Worm (Caenorhabditis elegans) whole organism, L1 larva: Measurements from ENCODE around the gene C06B3.6.

Experiments used
- C16A3.4 ChIP-seq: fragments of 150-350 bp; optimal IDR thresholded peaks from 2 replicates; lab custom pipeline; 2014; ENCODE audit warnings: missing biosample characterization, missing genetic modification characterization
- Y116A8C.19 ChIP-seq: sonication (generic microtip); optimal IDR thresholded peaks from 2 replicates; lab custom pipeline; 2016; ENCODE audit warnings: missing compliant biosample characterization, missing genetic modification characterization, borderline replicate concordance
- aha-1 ChIP-seq: fragments of 150-350 bp; optimal IDR thresholded peaks from 2 replicates; lab custom pipeline; 2014; ENCODE audit warnings: missing biosample characterization, missing genetic modification characterization
- blmp-1 ChIP-seq: fragments of 150-350 bp; optimal IDR thresholded peaks from 2 replicates; lab custom pipeline; 2014; ENCODE audit warnings: missing biosample characterization, missing genetic modification characterization
- ceh-63 ChIP-seq: fragments of 200-800 bp; sonication (Bioruptor generic); optimal IDR thresholded peaks from 2 replicates; lab custom pipeline; 2018; ENCODE audit warnings: mild to moderate bottlenecking, missing genetic modification characterization, missing compliant biosample characterization
- ceh-8 ChIP-seq: fragments of 200-800 bp; sonication (Bioruptor generic); optimal IDR thresholded peaks from 2 replicates; lab custom pipeline; 2018; ENCODE audit warnings: mild to moderate bottlenecking, missing genetic modification characterization, moderate library complexity, missing compliant biosample characterization
- ceh-88 ChIP-seq: fragments of 200-800 bp; sonication (Bioruptor generic); IDR thresholded peaks from 2 replicates; pipeline ENCODE4 v1.3.6; 2022; ENCODE audit warnings: missing genetic modification characterization, missing compliant biosample characterization
- ceh-90 ChIP-seq: sonication (generic microtip); optimal IDR thresholded peaks from 2 replicates; lab custom pipeline; 2016; ENCODE audit warnings: missing genetic modification characterization, missing compliant biosample characterization
- ces-1 ChIP-seq: fragments of 150-350 bp; optimal IDR thresholded peaks from 2 replicates; lab custom pipeline; 2014; ENCODE audit warnings: missing biosample characterization, missing genetic modification reagents, missing genetic modification characterization
- dpl-1 ChIP-seq, 3 experiments: fragments of 150-350 bp in 2 of 3; sonication (generic microtip) in 1 of 3; optimal IDR thresholded peaks; 2 replicates each; lab custom pipeline; 2014 to 2017; ENCODE audit warnings: missing biosample characterization in 3 of 3, missing genetic modification characterization in 3 of 3, missing genetic modification reagents in 3 of 3
- dsc-1 ChIP-seq: sonication (generic microtip); optimal IDR thresholded peaks from 2 replicates; lab custom pipeline; 2016; ENCODE audit warnings: mild to moderate bottlenecking, missing genetic modification characterization, missing compliant biosample characterization
- efl-3 ChIP-seq: fragments of 200-800 bp; sonication (Bioruptor generic); optimal IDR thresholded peaks from 2 replicates; lab custom pipeline; 2018; ENCODE audit warnings: mild to moderate bottlenecking, missing genetic modification characterization, missing compliant biosample characterization
- egl-13 ChIP-seq: sonication (generic microtip); optimal IDR thresholded peaks from 2 replicates; lab custom pipeline; 2016; ENCODE audit warnings: missing genotype, missing genetic modification reagents, missing genetic modification characterization, missing compliant biosample characterization
- elt-2 ChIP-seq: sonication (generic microtip); optimal IDR thresholded peaks from 2 replicates; lab custom pipeline; 2016; ENCODE audit warnings: missing genetic modification characterization, mild to moderate bottlenecking, inconsistent platforms, missing compliant biosample characterization, missing genetic modification reagents
- elt-3 ChIP-seq, 6 experiments: fragments of 150-350 bp in 1 of 6; sonication (generic microtip); optimal IDR thresholded peaks; 2 replicates each; lab custom pipeline; 2017 to 2018; ENCODE audit warnings: missing biosample characterization in 6 of 6, missing genetic modification characterization in 6 of 6, inconsistent platforms in 1 of 6
- ets-5 ChIP-seq: fragments of 200-800 bp; sonication (Bioruptor generic); IDR thresholded peaks from 2 replicates; pipeline ENCODE4 v1.3.6; 2022; ENCODE audit warnings: missing genetic modification characterization, missing compliant biosample characterization
- fkh-10 ChIP-seq: sonication (generic microtip); optimal IDR thresholded peaks from 2 replicates; lab custom pipeline; 2017; ENCODE audit warnings: missing biosample characterization, missing genetic modification reagents, missing genetic modification characterization
- hlh-4 ChIP-seq: sonication (generic microtip); optimal IDR thresholded peaks from 2 replicates; lab custom pipeline; 2016; ENCODE audit warnings: mild to moderate bottlenecking, missing genetic modification characterization, missing compliant biosample characterization
- irx-1 ChIP-seq: sonication (generic microtip); optimal IDR thresholded peaks from 2 replicates; lab custom pipeline; 2016; ENCODE audit warnings: missing genetic modification characterization, missing compliant biosample characterization
- jun-1 ChIP-seq: fragments of 150-350 bp; optimal IDR thresholded peaks from 2 replicates; lab custom pipeline; 2014; ENCODE audit warnings: missing biosample characterization, missing genetic modification reagents, missing genetic modification characterization
- lin-13 ChIP-seq: fragments of 150-350 bp; optimal IDR thresholded peaks from 2 replicates; lab custom pipeline; 2014; ENCODE audit warnings: missing biosample characterization, missing genetic modification reagents, missing genetic modification characterization
- lin-15B ChIP-seq: fragments of 150-350 bp; sonication (generic microtip); optimal IDR thresholded peaks from 3 replicates; lab custom pipeline; 2014; ENCODE audit warnings: missing biosample characterization, missing genetic modification characterization
- lin-35 ChIP-seq, 2 experiments: fragments of 150-350 bp; optimal IDR thresholded peaks; 2 replicates each; lab custom pipeline; 2014; ENCODE audit warnings: missing biosample characterization in 2 of 2, missing genetic modification characterization in 2 of 2, missing genetic modification reagents in 2 of 2
- lir-3 ChIP-seq: sonication (generic microtip); optimal IDR thresholded peaks from 2 replicates; lab custom pipeline; 2016; ENCODE audit warnings: mild to moderate bottlenecking, missing genetic modification characterization, moderate library complexity, missing compliant biosample characterization; ENCODE audit not compliant: poor library complexity
- mdl-1 ChIP-seq, 2 experiments: fragments of 150-350 bp; optimal IDR thresholded peaks; 2 replicates each; lab custom pipeline; 2014 to 2017; ENCODE audit warnings: missing biosample characterization in 2 of 2, missing genetic modification characterization in 2 of 2, inconsistent platforms in 1 of 2
- mef-2 ChIP-seq: fragments of 150-350 bp; optimal IDR thresholded peaks from 2 replicates; lab custom pipeline; 2014; ENCODE audit warnings: missing biosample characterization, missing genetic modification characterization
- mep-1 ChIP-seq: fragments of 150-350 bp; optimal IDR thresholded peaks from 2 replicates; lab custom pipeline; 2014; ENCODE audit warnings: missing biosample characterization, missing genetic modification characterization
- nhr-12 ChIP-seq: sonication (generic microtip); optimal IDR thresholded peaks from 2 replicates; lab custom pipeline; 2017; ENCODE audit warnings: missing biosample characterization, missing genetic modification characterization
- nhr-19 ChIP-seq: fragments of 200-800 bp; sonication (Bioruptor generic); conservative IDR thresholded peaks from 2 replicates; pipeline ENCODE4 v1.3.6; 2022; ENCODE audit warnings: missing genetic modification characterization, missing compliant biosample characterization
- nhr-237 ChIP-seq: fragments of 150-350 bp; optimal IDR thresholded peaks from 2 replicates; lab custom pipeline; 2014; ENCODE audit warnings: missing biosample characterization, missing genetic modification characterization
- nhr-71 ChIP-seq: sonication (generic microtip); optimal IDR thresholded peaks from 2 replicates; lab custom pipeline; 2016; ENCODE audit warnings: mild to moderate bottlenecking, missing genetic modification characterization, moderate library complexity, missing compliant biosample characterization
- nhr-76 ChIP-seq: sonication (generic microtip); optimal IDR thresholded peaks from 2 replicates; lab custom pipeline; 2017; ENCODE audit warnings: missing biosample characterization, missing genetic modification characterization
- nhr-77 ChIP-seq: fragments of 150-350 bp; optimal IDR thresholded peaks from 2 replicates; lab custom pipeline; 2014; ENCODE audit warnings: missing biosample characterization, missing genetic modification characterization
- nhr-84 ChIP-seq: sonication (generic microtip); optimal IDR thresholded peaks from 2 replicates; lab custom pipeline; 2017; ENCODE audit warnings: missing biosample characterization, missing genetic modification characterization
- nhr-85 ChIP-seq: sonication (generic microtip); peaks from one replicate; lab custom pipeline; 2016; ENCODE audit warnings: missing genetic modification characterization, inconsistent platforms, missing compliant biosample characterization
- nhr-90 ChIP-seq: sonication (generic microtip); optimal IDR thresholded peaks from 2 replicates; lab custom pipeline; 2016; ENCODE audit warnings: mild to moderate bottlenecking, missing genetic modification characterization, missing compliant biosample characterization; ENCODE audit not compliant: poor library complexity
- pag-3 ChIP-seq: sonication (generic microtip); optimal IDR thresholded peaks from 2 replicates; lab custom pipeline; 2017; ENCODE audit warnings: missing genetic modification characterization, mild to moderate bottlenecking, missing compliant biosample characterization, antibody characterized with exemption, borderline replicate concordance; ENCODE audit not compliant: insufficient read depth
- pqm-1 ChIP-seq: sonication (generic microtip); optimal IDR thresholded peaks from 3 replicates; lab custom pipeline; 2017; ENCODE audit warnings: missing biosample characterization, missing genetic modification characterization
- swsn-7 ChIP-seq: sonication (generic microtip); optimal IDR thresholded peaks from 2 replicates; lab custom pipeline; 2016; ENCODE audit warnings: missing genetic modification characterization, missing compliant biosample characterization
- xbp-1 ChIP-seq: sonication (generic microtip); optimal IDR thresholded peaks from 2 replicates; lab custom pipeline; 2016; ENCODE audit warnings: missing genetic modification characterization, missing compliant biosample characterization
- zag-1 ChIP-seq: fragments of 150-350 bp; optimal IDR thresholded peaks from 2 replicates; lab custom pipeline; 2014; ENCODE audit warnings: missing biosample characterization, missing genetic modification characterization
- zip-4 ChIP-seq: fragments of 200-800 bp; sonication (Bioruptor generic); optimal IDR thresholded peaks from 2 replicates; lab custom pipeline; 2018; ENCODE audit warnings: mild to moderate bottlenecking, missing genetic modification characterization, moderate library complexity, missing compliant biosample characterization
- ztf-11 ChIP-seq, 2 experiments: sonication (generic microtip); optimal IDR thresholded peaks; 2 replicates each; lab custom pipeline; 2016 to 2017; ENCODE audit warnings: missing genetic modification characterization in 2 of 2, missing biosample characterization in 1 of 2, missing compliant biosample characterization in 1 of 2
- ztf-4 ChIP-seq: fragments of 150-350 bp; optimal IDR thresholded peaks from 2 replicates; lab custom pipeline; 2014; ENCODE audit warnings: missing biosample characterization, missing genetic modification characterization

C06B3.6 gene

DNA sequence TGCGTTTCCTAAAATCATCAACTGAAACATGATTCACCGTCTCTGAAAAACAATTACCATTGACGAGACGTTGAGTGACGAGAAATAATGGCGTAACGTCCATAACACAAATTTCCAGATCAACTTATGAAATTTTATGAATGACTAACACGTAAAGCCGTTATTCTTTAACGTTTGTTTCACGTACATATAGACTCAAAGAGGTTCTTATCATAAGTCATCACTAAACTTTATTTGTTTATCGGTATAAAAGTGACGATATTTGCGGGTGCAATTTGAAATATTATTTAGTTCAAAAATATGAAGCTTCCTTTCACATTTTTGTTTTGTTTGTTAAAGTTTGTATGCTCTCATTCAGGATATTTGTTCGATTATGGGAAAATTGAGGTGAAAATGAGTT lies 9.6 kb downstream of the C06B3.6 start, which contains the start of gene oac-3:
Gene oac-3 (plus strand): TSS at position 301 of the 400 bp plus-strand sequence.
- TF ChIP-seq aha-1 (tag; lab: Kevin White, UChicago), result no peak
- TF ChIP-seq lin-13 (GFP tag; lab: Kevin White, UChicago), result no peak
- TF ChIP-seq nhr-90 (tag; lab: Kevin White, UChicago), result no peak
- TF ChIP-seq swsn-7, result no peak
- TF ChIP-seq xbp-1, result no peak
- no peak for TF ChIP-seq egl-13

DNA sequence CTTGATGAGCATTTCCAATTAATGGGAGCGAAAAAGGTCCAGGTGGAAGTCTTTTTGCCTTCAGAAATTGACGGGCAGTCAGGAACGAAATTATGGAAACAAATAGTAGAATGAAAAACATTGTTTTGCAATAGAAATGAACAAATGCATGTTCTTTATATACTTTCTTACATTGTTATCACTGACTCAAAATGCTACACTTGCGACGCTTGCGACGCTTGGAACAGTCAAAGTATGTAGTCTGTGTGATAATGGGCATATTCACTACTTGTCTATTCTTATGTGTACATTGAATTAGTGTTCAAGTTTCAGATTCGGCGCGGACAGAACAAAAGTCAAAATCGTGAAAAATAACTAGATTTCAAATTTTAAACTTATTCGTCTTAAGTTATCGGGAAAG lies 10.4 kb downstream of the C06B3.6 start, which contains the start of gene cyp-35C1:
Gene cyp-35C1 (minus strand): TSS at position 132 of the 400 bp plus-strand sequence.
- TF ChIP-seq elt-2, result peak; percentile 2
- no peak for TF ChIP-seq egl-13

DNA sequence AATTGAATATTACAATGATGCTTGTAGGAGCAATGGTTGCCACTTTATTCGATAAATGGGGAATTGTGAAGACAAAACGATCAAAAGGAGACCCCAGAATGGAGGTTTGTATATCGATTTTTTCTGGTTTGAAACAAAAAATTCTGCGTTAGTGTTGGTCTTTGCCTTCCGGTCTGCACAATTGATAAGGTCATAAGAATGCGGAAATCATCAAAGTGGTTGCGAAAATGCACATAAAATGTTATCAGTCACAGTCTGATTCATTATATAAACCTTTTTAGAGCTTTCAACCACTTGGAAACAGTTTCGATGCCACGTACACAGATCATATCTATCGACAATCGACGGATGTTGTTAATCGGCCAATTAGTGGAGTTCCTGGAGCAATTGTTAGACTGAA lies 15.2 kb downstream of the C06B3.6 start:
- TF ChIP-seq lin-35 (GFP tag; optimal IDR thresholded peaks at IDR 0.05; lab: Kevin White, UChicago) (peak in 1 of 2 experiments; percentile 48), hlh-4 (tag; lab: Kevin White, UChicago) (no peak), jun-1 (tag; lab: Kevin White, UChicago) (peak; percentile 9), elt-2 (peak; percentile 85), pqm-1 (tag; lab: Kevin White, UChicago) (peak; percentile 93), lin-15B (tag; lab: Kevin White, UChicago) (no peak)

DNA sequence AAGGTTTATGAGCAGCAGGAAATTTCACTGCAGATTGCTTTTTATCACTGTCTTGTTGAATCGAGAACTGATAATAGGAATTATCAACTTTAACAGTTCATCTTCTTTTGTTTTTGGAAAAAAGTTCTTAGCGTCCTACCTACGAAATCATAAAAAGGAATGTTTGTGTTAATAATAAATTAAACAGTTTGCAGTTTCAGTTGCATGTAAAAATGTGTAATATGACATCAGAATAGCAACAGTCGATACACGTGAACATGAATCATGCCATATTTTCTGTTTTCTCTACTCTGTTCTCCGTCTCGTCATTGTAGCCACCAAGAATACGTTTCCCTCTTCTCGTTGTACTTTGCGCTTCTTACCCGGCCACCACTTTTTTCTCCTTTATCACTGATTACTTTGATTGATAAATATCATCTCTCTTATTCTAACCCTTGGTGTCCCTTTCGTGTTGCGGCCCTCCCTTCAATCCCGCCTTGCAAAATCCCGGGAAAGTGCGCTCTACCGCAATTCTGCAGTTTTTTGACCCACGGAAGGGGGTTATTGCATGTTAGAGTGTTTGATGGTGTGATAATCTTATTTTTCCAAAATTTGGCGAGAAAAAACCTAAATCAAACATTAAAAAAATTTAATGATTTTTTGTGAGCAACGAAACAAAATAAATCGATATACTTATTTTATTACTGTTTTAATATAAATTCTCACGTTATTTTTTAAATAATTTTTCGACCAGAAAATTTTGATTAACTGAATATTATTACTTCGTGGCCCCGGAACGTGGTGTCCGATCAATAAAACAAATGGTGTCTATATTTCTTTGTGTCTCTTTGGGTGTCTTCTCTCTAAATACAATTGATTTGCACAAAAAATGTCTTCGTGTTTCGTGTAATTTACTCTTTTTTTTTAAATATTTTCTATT lies 16.1 kb downstream of the C06B3.6 start, which contains the start of gene sptl-3:
Gene sptl-3 (plus strand): TSS at position 869 of the 919 bp plus-strand sequence.
- TF ChIP-seq nhr-237 (tag; lab: Kevin White, UChicago), result no peak
- peak; percentile 46 for TF ChIP-seq mep-1
- TF ChIP-seq mef-2 (tag; lab: Kevin White, UChicago), result no peak
- TF ChIP-seq zag-1 (tag; lab: Kevin White, UChicago), result no peak
- TF ChIP-seq ceh-8 (GFP tag; lab: Kevin White, UChicago), result no peak
- TF ChIP-seq swsn-7, result no peak
- TF ChIP-seq Y116A8C.19 (tag; lab: Kevin White, UChicago), result no peak
- TF ChIP-seq dsc-1 (tag; lab: Kevin White, UChicago), result no peak
- no peak for TF ChIP-seq nhr-12 (tag; lab: Kevin White, UChicago)
- TF ChIP-seq pag-3 (tag; lab: Kevin White, UChicago), result no peak
- TF ChIP-seq ztf-4 (tag; lab: Kevin White, UChicago), result no peak
- TF ChIP-seq ceh-63 (GFP tag; lab: Kevin White, UChicago), result no peak
- TF ChIP-seq elt-2, result peak; percentile 77
- no peak for TF ChIP-seq fkh-10 (GFP tag; lab: Kevin White, UChicago)
- no peak for TF ChIP-seq jun-1 (tag; lab: Kevin White, UChicago)
- TF ChIP-seq lin-15B (tag; lab: Kevin White, UChicago), result no peak
- peak; percentile 20 for TF ChIP-seq C16A3.4
- TF ChIP-seq nhr-85 (tag; lab: Kevin White, UChicago), result peak; percentile 77
- TF ChIP-seq mdl-1 (tag; optimal IDR thresholded peaks at IDR 0.05; lab: Kevin White, UChicago), result peak in 1 of 2 experiments; percentile 61
- TF ChIP-seq ces-1 (GFP tag; lab: Kevin White, UChicago), result no peak
- no peak for TF ChIP-seq ceh-88 (GFP tag; lab: Robert Waterston, UW)
- no peak for TF ChIP-seq ztf-11 (tag; optimal IDR thresholded peaks at IDR 0.05; lab: Kevin White, UChicago)
- TF ChIP-seq pqm-1 (tag; lab: Kevin White, UChicago), result no peak
- no peak for TF ChIP-seq nhr-84
- TF ChIP-seq ets-5 (GFP tag; lab: Robert Waterston, UW), result no peak
- peak; percentile 75 for TF ChIP-seq nhr-71 (tag; lab: Kevin White, UChicago)
- no peak for TF ChIP-seq efl-3 (GFP tag; lab: Kevin White, UChicago)
- TF ChIP-seq nhr-76, result no peak
- no peak for TF ChIP-seq nhr-77 (tag; lab: Kevin White, UChicago)
- peak; percentile 53 for TF ChIP-seq nhr-19
- no peak for TF ChIP-seq zip-4
- TF ChIP-seq dpl-1 (GFP tag; optimal IDR thresholded peaks at IDR 0.05; lab: Kevin White, UChicago), result peak in 2 of 3 experiments; percentile 22 to 55
- no peak for TF ChIP-seq lir-3 (tag; lab: Kevin White, UChicago)
- no peak for TF ChIP-seq ceh-90 (tag; lab: Kevin White, UChicago)
- no peak for TF ChIP-seq irx-1 (tag; lab: Kevin White, UChicago)
- peak in 2 of 6 experiments; percentile 49 to 81 for TF ChIP-seq elt-3 (tag; optimal IDR thresholded peaks at IDR 0.05; lab: Kevin White, UChicago)
- peak; percentile 83 for TF ChIP-seq blmp-1 (tag; lab: Kevin White, UChicago)
